Worm (Caenorhabditis elegans): ENCODE results near the gene C09E7.11.

DNA sequence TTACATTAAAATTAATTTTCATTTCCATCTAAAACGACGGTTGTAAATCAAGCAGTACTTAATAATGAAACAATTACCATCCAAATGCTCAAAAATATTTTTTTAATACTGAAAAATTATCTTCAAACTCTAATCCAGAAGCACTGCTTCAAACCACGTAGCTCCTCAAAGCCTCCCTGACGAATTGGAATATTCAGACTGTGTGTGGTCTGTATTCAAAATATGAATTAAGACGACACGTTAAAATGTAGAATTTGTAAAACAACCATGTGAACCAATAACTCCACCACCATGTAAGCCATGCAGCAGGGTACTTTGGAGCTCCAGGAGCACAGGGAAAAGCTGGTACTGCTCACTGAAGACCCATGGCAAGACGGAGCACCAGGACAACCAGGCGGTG, 48.2 kb downstream of the C09E7.11 start, which contains the start of gene F27B3.8:
- no peak for TF ChIP-seq tbx-11 (GFP tag; IDR thresholded peaks at IDR 0.05)
- TF ChIP-seq ama-1 (optimal IDR thresholded peaks at IDR 0.05): no peak
- no peak for TF ChIP-seq flt-1 (GFP tag; IDR thresholded peaks at IDR 0.05)
- no peak for TF ChIP-seq tbx-37 (GFP tag; conservative IDR thresholded peaks at IDR 0.05)
- no peak for TF ChIP-seq hmbx-1 (tag; optimal IDR thresholded peaks at IDR 0.05)
- no peak for TF ChIP-seq tra-4 (tag; optimal IDR thresholded peaks at IDR 0.05)
- TF ChIP-seq ceh-13 (GFP tag; optimal IDR thresholded peaks at IDR 0.05): no peak
- no peak for TF ChIP-seq aly-1 (tag; optimal IDR thresholded peaks at IDR 0.05)
- no peak for TF ChIP-seq ets-7 (tag; optimal IDR thresholded peaks at IDR 0.05)
- no peak for TF ChIP-seq sea-1 (GFP tag; conservative IDR thresholded peaks at IDR 0.05)
- no peak for TF ChIP-seq B0310.2 (tag; optimal IDR thresholded peaks at IDR 0.05)
